Fruit fly (Drosophila melanogaster): ENCODE results near the gene CG7988.
A peak's percentile ranks its signal among the peaks of the same experiment; 100 is the strongest.

Gene CG7988

DNA sequence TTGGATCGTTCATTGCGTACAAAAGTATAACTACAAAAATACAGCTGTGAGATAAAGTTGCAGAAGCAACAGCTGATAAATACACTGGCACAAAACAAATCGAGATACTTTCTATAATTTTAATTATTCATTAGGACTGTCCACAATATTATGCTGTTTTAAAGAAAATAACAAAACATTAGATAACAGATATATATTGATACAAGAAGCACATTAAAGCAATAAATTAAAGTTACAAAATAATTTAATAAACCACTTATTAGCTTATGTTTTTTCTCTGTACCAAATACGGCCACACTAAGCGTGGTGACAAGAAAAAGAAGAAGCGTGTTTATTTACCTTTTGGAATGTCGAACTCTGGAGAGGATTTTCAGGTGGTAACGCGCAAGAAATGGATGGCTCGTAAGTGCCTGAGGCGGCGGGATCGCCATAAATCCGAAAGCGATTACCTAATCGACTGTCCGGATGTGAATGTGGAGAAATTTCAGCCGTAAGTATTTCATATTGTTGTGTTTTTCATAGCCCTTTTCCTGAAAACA is at the start of gene CG7988, which contains the start of gene CG7183 (continued):
- TF ChIP-seq tll (GFP tag; optimal IDR thresholded peaks at IDR 0.05) (peak in 1 of 2 experiments; percentile 90), CG30020 (tag; optimal IDR thresholded peaks at IDR 0.05) (peak; percentile 89), lilli (GFP tag; optimal IDR thresholded peaks at IDR 0.05) (peak; percentile 98), CG2199 (GFP tag; IDR thresholded peaks at IDR 0.05) (peak; percentile 94), CG18476 (GFP tag; optimal IDR thresholded peaks at IDR 0.05) (peak; percentile 96), crol (GFP tag; IDR thresholded peaks at IDR 0.05) (peak; percentile 72), unc-4 (GFP tag; IDR thresholded peaks at IDR 0.05; ENCODE audit: partially characterized antibody) (peak; percentile 20; the same call in 1 of the 2 replicates), Med (GFP tag) (peak; percentile 97), Dek (tag; optimal IDR thresholded peaks at IDR 0.05) (peak; percentile 98), dm (GFP tag; optimal IDR thresholded peaks at IDR 0.05) (peak; percentile 91), zfh1 (GFP tag; IDR thresholded peaks at IDR 0.05) (peak; percentile 99), CG10209 (GFP tag; optimal IDR thresholded peaks at IDR 0.05) (peak; percentile 98), CG3726 (GFP tag; IDR thresholded peaks at IDR 0.05) (peak; percentile 98), gcm (GFP tag; optimal IDR thresholded peaks at IDR 0.05) (peak; percentile 99), Eip74EF (GFP tag; optimal IDR thresholded peaks at IDR 0.05) (peak in 1 of 2 experiments; percentile 97), CG11085 (GFP tag; IDR thresholded peaks at IDR 0.05) (peak; percentile 97), BtbVII (GFP tag; optimal IDR thresholded peaks at IDR 0.05) (peak; percentile 87), sug (tag; optimal IDR thresholded peaks at IDR 0.05) (peak; percentile 96), Camta (GFP tag; optimal IDR thresholded peaks at IDR 0.05) (peak; percentile 96), cato (GFP tag; optimal IDR thresholded peaks at IDR 0.05; ENCODE audit: borderline replicate concordance) (peak; percentile 96), Optix (GFP tag; IDR thresholded peaks at IDR 0.05) (no peak), Mrtf (GFP tag; IDR thresholded peaks at IDR 0.05) (peak; percentile 97), Side (GFP tag; optimal IDR thresholded peaks at IDR 0.05) (peak; percentile 90), corto (GFP tag; optimal IDR thresholded peaks at IDR 0.05) (no peak), Nf-YA (GFP tag; IDR thresholded peaks at IDR 0.05) (peak; percentile 98), ems (GFP tag; optimal IDR thresholded peaks at IDR 0.05) (peak; percentile 93), PHDP (tag; optimal IDR thresholded peaks at IDR 0.05) (peak; percentile 98), CG14667 (GFP tag; IDR thresholded peaks at IDR 0.05) (peak; percentile 99), CG7357 (GFP tag; IDR thresholded peaks at IDR 0.05) (peak; percentile 95), wdn (GFP tag; IDR thresholded peaks at IDR 0.05) (peak; percentile 96), eyg (GFP tag; optimal IDR thresholded peaks at IDR 0.05) (peak; percentile 89), Poxn (GFP tag; IDR thresholded peaks at IDR 0.05) (peak; percentile 92), CG16815 (GFP tag; optimal IDR thresholded peaks at IDR 0.05) (peak; percentile 97), lov (optimal IDR thresholded peaks at IDR 0.05) (no peak), lov (GFP tag; IDR thresholded peaks at IDR 0.05) (peak; percentile 95), CG8359 (GFP tag; optimal IDR thresholded peaks at IDR 0.05; ENCODE audit: borderline replicate concordance) (peak; percentile 80), CG32532 (GFP tag; IDR thresholded peaks at IDR 0.05) (peak; percentile 99), Blimp-1 (GFP tag; optimal IDR thresholded peaks at IDR 0.05) (peak; percentile 97), tx (GFP tag; optimal IDR thresholded peaks at IDR 0.05) (peak; percentile 93), CG3163 (GFP tag; optimal IDR thresholded peaks at IDR 0.05) (peak; percentile 78), CG6272 (GFP tag; IDR thresholded peaks at IDR 0.05) (peak; percentile 98), ci (GFP tag; IDR thresholded peaks at IDR 0.05) (peak; percentile 97), yki (optimal IDR thresholded peaks at IDR 0.05) (no peak), Meics (GFP tag; optimal IDR thresholded peaks at IDR 0.05) (peak; percentile 95), Elba2 (GFP tag; optimal IDR thresholded peaks at IDR 0.05) (peak; percentile 93), chif (GFP tag; optimal IDR thresholded peaks at IDR 0.05) (peak; percentile 93 to 98), CG8478 (optimal IDR thresholded peaks at IDR 0.05) (no peak), Hr3 (GFP tag; optimal IDR thresholded peaks at IDR 0.05) (peak; percentile 99), Atf6 (GFP tag; IDR thresholded peaks at IDR 0.05) (peak; percentile 97), CG18764 (GFP tag; optimal IDR thresholded peaks at IDR 0.05) (peak; percentile 96), lbe (GFP tag; optimal IDR thresholded peaks at IDR 0.05) (peak; percentile 91)

Measured in whole organism, embryonic.